Worm (Caenorhabditis elegans): ENCODE measurements around the gene fbxb-47.

fbxb-47 gene

DNA sequence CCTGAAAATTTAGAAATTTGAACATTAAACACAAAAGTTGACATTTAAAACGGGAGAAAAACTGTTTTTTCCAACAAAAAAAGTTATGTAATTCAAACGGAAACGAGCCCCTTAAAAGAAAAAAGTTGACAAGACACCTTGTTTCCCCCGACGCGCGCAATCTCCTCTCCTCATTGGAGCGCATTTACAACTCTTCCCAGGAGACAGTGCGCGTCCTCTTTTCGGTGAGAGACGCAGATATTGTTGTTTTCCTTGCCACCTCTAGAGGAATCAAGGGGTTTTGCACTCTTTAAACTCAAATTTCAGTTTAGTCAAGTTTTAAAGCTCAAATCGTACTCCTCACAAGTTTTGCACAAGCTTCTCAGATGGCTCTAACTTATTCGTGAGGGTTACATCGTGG is 7.4 kb downstream of the fbxb-47 start, which contains the start of gene F58E1.13:
Gene F58E1.13 (minus strand): TSS at position 12 of the 400 bp plus-strand sequence.
- TF ChIP-seq rnt-1 (tag; optimal IDR thresholded peaks at IDR 0.05), result no peak
- no peak for TF ChIP-seq mdl-1 (tag; optimal IDR thresholded peaks at IDR 0.05)
- no peak for TF ChIP-seq lin-14 (GFP tag; optimal IDR thresholded peaks at IDR 0.05)
- no peak for TF ChIP-seq nhr-47 (tag; optimal IDR thresholded peaks at IDR 0.05)
- no peak for TF ChIP-seq ces-1 (GFP tag; optimal IDR thresholded peaks at IDR 0.05)

DNA sequence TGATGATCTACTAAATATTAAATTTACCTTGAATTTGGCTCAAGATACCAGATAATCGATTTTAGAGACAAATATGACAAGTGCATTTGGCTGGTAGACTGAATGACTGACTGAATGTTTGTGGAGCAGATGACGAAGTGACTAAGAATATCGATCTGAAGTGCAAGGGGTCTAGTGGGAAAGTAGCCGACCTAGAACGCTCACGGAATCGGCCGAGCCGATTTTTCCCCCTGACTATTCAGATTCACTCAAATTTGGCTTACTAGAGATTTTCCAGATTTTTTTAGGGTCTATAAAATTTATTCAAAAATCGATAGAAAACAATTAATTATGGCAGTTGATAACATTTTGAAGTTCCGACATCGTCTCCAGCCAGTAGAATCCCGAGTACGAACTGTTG is 8.7 kb downstream of the fbxb-47 start, which contains the start of gene fbxc-26:
Gene fbxc-26 (minus strand): TSS at position 101 of the 400 bp plus-strand sequence.
- no peak for TF ChIP-seq hlh-17 (GFP tag; optimal IDR thresholded peaks at IDR 0.05; ENCODE audit: borderline replicate concordance)
- no peak for TF ChIP-seq xbp-1 (tag; optimal IDR thresholded peaks at IDR 0.05)
- no peak for TF ChIP-seq nhr-90 (tag; optimal IDR thresholded peaks at IDR 0.05; ENCODE audit: poor library complexity)
- no peak for TF ChIP-seq pqm-1 (tag; optimal IDR thresholded peaks at IDR 0.05)
- no peak for TF ChIP-seq isw-1 (GFP tag; IDR thresholded peaks at IDR 0.05)
- no peak for TF ChIP-seq snu-23 (GFP tag; optimal IDR thresholded peaks at IDR 0.05)
- no peak for TF ChIP-seq ces-1 (GFP tag; optimal IDR thresholded peaks at IDR 0.05)
- TF ChIP-seq dsc-1 (tag; optimal IDR thresholded peaks at IDR 0.05), result no peak
- no peak for TF ChIP-seq unc-86 (tag; optimal IDR thresholded peaks at IDR 0.05)
- TF ChIP-seq ama-1 (optimal IDR thresholded peaks at IDR 0.05), result no peak

DNA sequence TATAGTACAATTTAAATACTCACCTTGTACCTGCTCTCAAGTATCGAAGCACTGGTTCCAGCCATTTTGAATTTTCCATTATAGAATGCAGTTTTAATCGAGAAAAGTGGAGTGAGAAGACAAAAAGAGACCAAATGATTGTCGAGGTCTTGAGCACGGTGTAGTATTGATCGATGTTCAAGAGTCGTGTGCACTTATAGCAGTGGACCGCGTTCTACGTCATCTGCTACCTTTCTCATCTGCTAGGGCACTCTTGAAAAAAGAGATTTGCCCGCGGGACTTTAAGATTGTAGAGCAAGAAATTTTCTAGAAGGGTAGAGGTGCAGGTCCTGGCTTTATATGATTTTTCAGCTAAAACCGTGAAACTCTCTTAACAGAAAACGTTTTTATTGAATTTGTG is 10.4 kb downstream of the fbxb-47 start, which contains the start of gene fbxc-21:
Gene fbxc-21 (minus strand): TSS at position 101 of the 400 bp plus-strand sequence.
- TF ChIP-seq mep-1 (tag; optimal IDR thresholded peaks at IDR 0.05) (no peak), dpl-1 (GFP tag; optimal IDR thresholded peaks at IDR 0.05) (no peak), C04F5.9 (tag; optimal IDR thresholded peaks at IDR 0.05) (no peak), isw-1 (GFP tag; IDR thresholded peaks at IDR 0.05) (no peak), ets-5 (GFP tag; IDR thresholded peaks at IDR 0.05) (no peak), elt-3 (tag; optimal IDR thresholded peaks at IDR 0.05) (no peak), F16B12.6 (tag; optimal IDR thresholded peaks at IDR 0.05) (no peak), efl-1 (optimal IDR thresholded peaks at IDR 0.05) (no peak), efl-1 (GFP tag; optimal IDR thresholded peaks at IDR 0.05 in 1 of 2) (no peak), nhr-12 (tag; optimal IDR thresholded peaks at IDR 0.05) (no peak), skn-1 (tag; optimal IDR thresholded peaks at IDR 0.05) (no peak), nhr-11 (tag; optimal IDR thresholded peaks at IDR 0.05) (no peak), nhr-84 (tag; optimal IDR thresholded peaks at IDR 0.05) (no peak), dsc-1 (tag; optimal IDR thresholded peaks at IDR 0.05) (no peak), mab-9 (GFP tag; IDR thresholded peaks at IDR 0.05) (no peak), unc-130 (tag; optimal IDR thresholded peaks at IDR 0.05) (no peak), pag-3 (tag; optimal IDR thresholded peaks at IDR 0.05; ENCODE audit: borderline replicate concordance, insufficient read depth) (no peak), elt-2 (tag; optimal IDR thresholded peaks at IDR 0.05) (no peak), xbp-1 (tag; optimal IDR thresholded peaks at IDR 0.05) (no peak)

DNA sequence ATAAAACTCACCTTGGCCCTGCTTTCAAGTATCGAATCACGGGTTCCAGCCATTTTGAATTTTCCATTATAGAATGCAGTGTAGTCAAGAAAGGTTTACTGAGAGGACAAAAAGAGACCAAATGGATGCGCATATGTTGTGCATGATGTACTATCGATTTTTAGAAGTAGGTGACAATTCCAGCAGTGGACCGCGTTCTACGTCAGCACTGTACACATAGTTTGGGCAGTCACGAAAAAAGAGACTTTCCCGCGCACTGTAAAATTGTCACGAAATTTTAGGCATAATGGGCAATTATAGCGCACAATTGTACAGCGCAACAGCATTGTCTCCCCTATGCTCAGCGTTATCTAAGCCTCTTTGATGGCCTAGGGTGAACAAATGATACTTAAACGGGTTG is 12.3 kb downstream of the fbxb-47 start, which contains the start of gene fbxc-22:
Gene fbxc-22 (minus strand): TSS at position 101 of the 400 bp plus-strand sequence.
- TF ChIP-seq lir-3 (tag; optimal IDR thresholded peaks at IDR 0.05; ENCODE audit: poor library complexity) (no peak), nhr-12 (tag; optimal IDR thresholded peaks at IDR 0.05) (no peak), sup-37 (GFP tag; optimal IDR thresholded peaks at IDR 0.05) (no peak), C34B4.2 (tag; optimal IDR thresholded peaks at IDR 0.05) (no peak), hlh-17 (GFP tag; optimal IDR thresholded peaks at IDR 0.05; ENCODE audit: borderline replicate concordance) (no peak), nhr-76 (tag; optimal IDR thresholded peaks at IDR 0.05) (no peak), skn-1 (tag; optimal IDR thresholded peaks at IDR 0.05) (no peak), rnt-1 (tag; optimal IDR thresholded peaks at IDR 0.05) (no peak), egl-27 (tag; optimal IDR thresholded peaks at IDR 0.05) (no peak), sox-4 (tag; optimal IDR thresholded peaks at IDR 0.05) (no peak), unc-98 (GFP tag; IDR thresholded peaks at IDR 0.05) (no peak), tbx-2 (tag; optimal IDR thresholded peaks at IDR 0.05) (no peak)

Measured in whole organism, L1 larva.